Worm (Caenorhabditis elegans): ENCODE data around the gene hot-8.

DNA sequence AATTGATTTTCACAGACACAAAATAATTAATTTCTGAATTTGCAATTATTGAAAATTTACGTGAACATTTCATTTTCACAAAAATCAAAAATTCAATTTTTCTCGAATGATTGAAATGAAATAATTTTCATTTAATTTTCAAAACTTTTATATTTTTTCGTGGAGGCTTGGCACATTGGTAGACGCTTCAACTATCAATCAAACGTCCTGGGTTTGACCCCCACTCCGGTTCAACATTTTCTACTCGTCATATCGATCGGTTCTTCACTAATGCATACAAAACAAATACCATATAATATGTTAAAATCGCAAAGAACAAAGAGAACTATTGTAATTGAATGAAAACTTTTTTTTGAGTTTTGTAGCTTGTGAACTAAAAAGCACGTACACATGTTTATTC, 27.8 kb downstream of the hot-8 start:
- TF ChIP-seq sptf-1 (tag; optimal IDR thresholded peaks at IDR 0.05) (no peak), unc-86 (tag; optimal IDR thresholded peaks at IDR 0.05) (no peak), lin-13 (GFP tag; optimal IDR thresholded peaks at IDR 0.05) (no peak), dpl-1 (GFP tag; optimal IDR thresholded peaks at IDR 0.05) (no peak), nhr-85 (tag) (no peak), unc-62 (GFP tag; optimal IDR thresholded peaks at IDR 0.05) (no peak), efl-1 (optimal IDR thresholded peaks at IDR 0.05) (no peak), efl-1 (GFP tag; optimal IDR thresholded peaks at IDR 0.05 in 1 of 2) (no peak), nhr-11 (tag; optimal IDR thresholded peaks at IDR 0.05) (no peak), vab-15 (tag; optimal IDR thresholded peaks at IDR 0.05) (no peak)

All from whole organism, L1 larva.